Fruit fly (Drosophila melanogaster) whole organism, prepupa: ENCODE measurements around the gene Hs6st.

Source experiments
- Blimp-1 ChIP-seq: fragments of 200-800 bp; sonication (Bioruptor generic); optimal IDR thresholded peaks from 3 replicates; lab custom pipeline; 2017; ENCODE audit warnings: missing biosample characterization, missing genetic modification characterization, mild to moderate bottlenecking, moderate library complexity, missing genetic modification reagents
- CG10669 ChIP-seq: fragments of 200-800 bp; sonication (Bioruptor generic); optimal IDR thresholded peaks from 3 replicates; lab custom pipeline; 2018; ENCODE audit warnings: missing biosample characterization, mild to moderate bottlenecking, missing genetic modification characterization, moderate library complexity
- CG11294 ChIP-seq: fragments of 200-800 bp; sonication (Bioruptor generic); IDR thresholded peaks from 2 replicates; pipeline ENCODE4 v1.3.6; 2022; ENCODE audit warnings: missing biosample characterization, missing genetic modification characterization
- CG11762 ChIP-seq: fragments of 200-800 bp; sonication (Bioruptor generic); optimal IDR thresholded peaks from 3 replicates; lab custom pipeline; 2016; ENCODE audit warnings: missing biosample characterization, missing genetic modification characterization; ENCODE audit not compliant: insufficient read depth
- CG11902 ChIP-seq: fragments of 200-800 bp; sonication (Bioruptor generic); optimal IDR thresholded peaks from 3 replicates; lab custom pipeline; 2016; ENCODE audit warnings: missing biosample characterization, missing genetic modification characterization
- CG15336 ChIP-seq: fragments of 200-800 bp; sonication (Bioruptor generic); IDR thresholded peaks from 2 replicates; pipeline ENCODE4 v1.3.6; 2022; ENCODE audit warnings: missing biosample characterization, missing genetic modification characterization
- CG1621 ChIP-seq: fragments of 200-800 bp; sonication (Bioruptor generic); optimal IDR thresholded peaks from 3 replicates; lab custom pipeline; 2018; ENCODE audit warnings: missing biosample characterization, mild to moderate bottlenecking, missing genetic modification characterization
- CG16779 ChIP-seq: fragments of 200-800 bp; sonication (Bioruptor generic); optimal IDR thresholded peaks from 3 replicates; lab custom pipeline; 2017; ENCODE audit warnings: missing biosample characterization, mild to moderate bottlenecking, missing genetic modification characterization
- CG31627 ChIP-seq: fragments of 200-800 bp; sonication (Bioruptor generic); optimal IDR thresholded peaks from 3 replicates; lab custom pipeline; 2016; ENCODE audit warnings: missing biosample characterization, missing genetic modification characterization
- CG34406 ChIP-seq: fragments of 200-800 bp; sonication (Bioruptor generic); optimal IDR thresholded peaks from 3 replicates; lab custom pipeline; 2016; ENCODE audit warnings: missing biosample characterization, missing genetic modification characterization
- CG3919 ChIP-seq: fragments of 200-800 bp; sonication (Bioruptor generic); optimal IDR thresholded peaks from 3 replicates; lab custom pipeline; 2016; ENCODE audit warnings: missing biosample characterization, missing genetic modification characterization
- CG4318 ChIP-seq: fragments of 200-800 bp; sonication (Bioruptor generic); optimal IDR thresholded peaks from 3 replicates; lab custom pipeline; 2017; ENCODE audit warnings: missing biosample characterization, mild to moderate bottlenecking, missing genetic modification characterization
- CG6163 ChIP-seq: fragments of 200-800 bp; sonication (Bioruptor generic); IDR thresholded peaks from 3 replicates; pipeline ENCODE4 v1.3.6; 2022; ENCODE audit warnings: missing biosample characterization, missing genetic modification characterization
- CG6276 ChIP-seq: fragments of 200-800 bp; sonication (Bioruptor generic); optimal IDR thresholded peaks from 2 replicates; lab custom pipeline; 2017; ENCODE audit warnings: missing biosample characterization, mild to moderate bottlenecking, missing genetic modification characterization
- CG6792 ChIP-seq: fragments of 200-800 bp; sonication (Bioruptor generic); optimal IDR thresholded peaks from 3 replicates; lab custom pipeline; 2016; ENCODE audit warnings: missing biosample characterization, missing genetic modification characterization
- CG6808 ChIP-seq: fragments of 200-800 bp; sonication (Bioruptor generic); optimal IDR thresholded peaks from 3 replicates; lab custom pipeline; 2017; ENCODE audit warnings: missing biosample characterization, missing genetic modification characterization, mild to moderate bottlenecking, moderate library complexity, missing genetic modification reagents
- CG6854 ChIP-seq: fragments of 200-800 bp; sonication (Bioruptor generic); optimal IDR thresholded peaks from 2 replicates; lab custom pipeline; 2017; ENCODE audit warnings: missing biosample characterization, mild to moderate bottlenecking, missing genetic modification characterization
- CG7368 ChIP-seq: fragments of 200-800 bp; sonication (Bioruptor generic); optimal IDR thresholded peaks from 3 replicates; lab custom pipeline; 2016; ENCODE audit warnings: missing biosample characterization, missing genetic modification characterization
- CG8119 ChIP-seq: fragments of 200-800 bp; sonication (Bioruptor generic); IDR thresholded peaks from 3 replicates; pipeline ENCODE4 v1.3.6; 2022; ENCODE audit warnings: missing biosample characterization, missing genetic modification characterization
- CG8319 ChIP-seq: fragments of 200-800 bp; sonication (Bioruptor generic); optimal IDR thresholded peaks from 3 replicates; lab custom pipeline; 2016; ENCODE audit warnings: missing biosample characterization, missing genetic modification characterization
- CG8632 ChIP-seq: fragments of 200-800 bp; sonication (Bioruptor generic); optimal IDR thresholded peaks from 3 replicates; lab custom pipeline; 2016; ENCODE audit warnings: missing biosample characterization, missing genetic modification characterization
- CG9139 ChIP-seq: fragments of 200-800 bp; sonication (Bioruptor generic); optimal IDR thresholded peaks from 3 replicates; lab custom pipeline; 2017; ENCODE audit warnings: missing biosample characterization, mild to moderate bottlenecking, missing genetic modification characterization
- Eip78C ChIP-seq: fragments of 200-800 bp; sonication (Bioruptor generic); peaks from one replicate; lab custom pipeline; 2016; ENCODE audit warnings: missing biosample characterization, missing genetic modification characterization
- Eip93F ChIP-seq: fragments of 200-800 bp; sonication (Bioruptor generic); optimal IDR thresholded peaks from 2 replicates; lab custom pipeline; 2016; ENCODE audit warnings: missing biosample characterization, mild to moderate bottlenecking, missing genetic modification characterization
- Ets21C ChIP-seq: fragments of 200-800 bp; sonication (Bioruptor generic); optimal IDR thresholded peaks from 3 replicates; lab custom pipeline; 2016; ENCODE audit warnings: missing biosample characterization, missing genetic modification characterization
- Hr38 ChIP-seq: sonication (Bioruptor generic); optimal IDR thresholded peaks from 2 replicates; lab custom pipeline; 2016; ENCODE audit warnings: missing biosample characterization, missing genetic modification characterization
- Hr4 ChIP-seq: fragments of 200-800 bp; sonication (Bioruptor generic); optimal IDR thresholded peaks from 3 replicates; lab custom pipeline; 2016; ENCODE audit warnings: missing biosample characterization, missing genetic modification characterization
- Lpt ChIP-seq: fragments of 200-800 bp; sonication (Bioruptor generic); optimal IDR thresholded peaks from 3 replicates; lab custom pipeline; 2016; ENCODE audit warnings: missing biosample characterization, missing genetic modification characterization
- Met ChIP-seq: fragments of 200-800 bp; sonication (Bioruptor generic); optimal IDR thresholded peaks from 3 replicates; lab custom pipeline; 2016; ENCODE audit warnings: missing biosample characterization, missing genetic modification characterization
- OdsH ChIP-seq: fragments of 200-800 bp; sonication (Bioruptor generic); optimal IDR thresholded peaks from 3 replicates; lab custom pipeline; 2016; ENCODE audit warnings: missing biosample characterization, missing genetic modification characterization
- Smox ChIP-seq: fragments of 200-800 bp; sonication (Bioruptor generic); optimal IDR thresholded peaks from 3 replicates; lab custom pipeline; 2016; ENCODE audit warnings: missing biosample characterization, missing genetic modification characterization
- Sox102F ChIP-seq: fragments of 200-800 bp; sonication (Bioruptor generic); optimal IDR thresholded peaks from 2 replicates; lab custom pipeline; 2016; ENCODE audit warnings: missing biosample characterization, mild to moderate bottlenecking, missing genetic modification characterization
- Sox14 ChIP-seq: fragments of 200-800 bp; sonication (Bioruptor generic); optimal IDR thresholded peaks from 3 replicates; lab custom pipeline; 2016; ENCODE audit warnings: missing biosample characterization, missing genetic modification characterization
- Sox15 ChIP-seq: fragments of 200-800 bp; sonication (Bioruptor generic); optimal IDR thresholded peaks from 3 replicates; lab custom pipeline; 2016; ENCODE audit warnings: missing biosample characterization, missing genetic modification characterization
- acj6 ChIP-seq: fragments of 200-800 bp; sonication (Bioruptor generic); optimal IDR thresholded peaks from 3 replicates; lab custom pipeline; 2016; ENCODE audit warnings: missing biosample characterization, missing genetic modification characterization
- dac ChIP-seq: fragments of 200-800 bp; sonication (Bioruptor generic); optimal IDR thresholded peaks from 2 replicates; lab custom pipeline; 2017; ENCODE audit warnings: missing biosample characterization, mild to moderate bottlenecking, missing genetic modification characterization
- dsx ChIP-seq: fragments of 200-800 bp; optimal IDR thresholded peaks from 3 replicates; lab custom pipeline; 2019; ENCODE audit warnings: missing biosample characterization, mild to moderate bottlenecking, missing genetic modification characterization, moderate library complexity; ENCODE audit not compliant: poor library complexity, severe bottlenecking
- eg ChIP-seq: fragments of 200-800 bp; sonication (Bioruptor generic); IDR thresholded peaks from 3 replicates; pipeline ENCODE4 v1.3.6; 2022; ENCODE audit warnings: missing biosample characterization, missing genetic modification characterization
- esn ChIP-seq: fragments of 200-800 bp; sonication (Bioruptor generic); optimal IDR thresholded peaks from 2 replicates; lab custom pipeline; 2016; ENCODE audit warnings: missing biosample characterization, mild to moderate bottlenecking, missing genetic modification characterization, moderate library complexity
- fd59A ChIP-seq: fragments of 200-800 bp; sonication (Bioruptor generic); optimal IDR thresholded peaks from 2 replicates; lab custom pipeline; 2017; ENCODE audit warnings: missing biosample characterization, mild to moderate bottlenecking, missing genetic modification characterization, missing genetic modification reagents
- fd85E ChIP-seq: fragments of 200-800 bp; sonication (Bioruptor generic); optimal IDR thresholded peaks from 3 replicates; lab custom pipeline; 2016; ENCODE audit warnings: missing biosample characterization, missing genetic modification characterization
- fkh ChIP-seq: fragments of 200-800 bp; sonication (Bioruptor generic); optimal IDR thresholded peaks from 3 replicates; lab custom pipeline; 2017; ENCODE audit warnings: missing biosample characterization, mild to moderate bottlenecking, missing genetic modification characterization, moderate library complexity
- lz ChIP-seq: fragments of 200-800 bp; sonication (Bioruptor generic); optimal IDR thresholded peaks from 3 replicates; lab custom pipeline; 2016; ENCODE audit warnings: missing biosample characterization, missing genetic modification characterization
- net ChIP-seq: fragments of 200-800 bp; sonication (Bioruptor generic); optimal IDR thresholded peaks from 3 replicates; lab custom pipeline; 2016; ENCODE audit warnings: missing biosample characterization, missing genetic modification characterization
- pdm3 ChIP-seq: fragments of 200-800 bp; sonication (Bioruptor generic); optimal IDR thresholded peaks from 3 replicates; lab custom pipeline; 2016; ENCODE audit warnings: missing biosample characterization, missing genetic modification characterization
- salr ChIP-seq, 2 experiments: fragments of 200-800 bp; sonication (Bioruptor generic); optimal IDR thresholded peaks; 3 replicates each; lab custom pipeline; 2016 to 2018; ENCODE audit warnings: missing biosample characterization in 2 of 2, missing genetic modification characterization in 2 of 2, mild to moderate bottlenecking in 1 of 2
- spab ChIP-seq: fragments of 200-800 bp; sonication (Bioruptor generic); optimal IDR thresholded peaks from 2 replicates; lab custom pipeline; 2017; ENCODE audit warnings: missing biosample characterization, mild to moderate bottlenecking, missing genetic modification characterization, missing genetic modification reagents
- topi ChIP-seq: fragments of 200-800 bp; sonication (Bioruptor generic); optimal IDR thresholded peaks from 3 replicates; lab custom pipeline; 2016; ENCODE audit warnings: missing biosample characterization, missing genetic modification characterization
- vri ChIP-seq: fragments of 200-800 bp; sonication (Bioruptor generic); optimal IDR thresholded peaks from 3 replicates; lab custom pipeline; 2016; ENCODE audit warnings: missing biosample characterization, mild to moderate bottlenecking, missing genetic modification characterization

Hs6st gene

dm6 chr3R:19999474-19999873 is 8.8 kb downstream of the Hs6st start (continued):
- TF ChIP-seq OdsH (GFP tag; lab: Kevin White, UChicago) (peak; percentile 85), CG9139 (peak; percentile 52), lz (GFP tag; lab: Kevin White, UChicago) (peak; percentile 62), spab (GFP tag; lab: Kevin White, UChicago) (peak; percentile 64), CG11294 (GFP tag; lab: Robert Waterston, UW) (peak; percentile 58), CG11762 (GFP tag; lab: Kevin White, UChicago) (peak; percentile 71), acj6 (GFP tag; lab: Kevin White, UChicago) (peak; percentile 87), CG6792 (GFP tag; lab: Kevin White, UChicago) (peak; percentile 75), CG7368 (peak; percentile 62), fd59A (GFP tag; lab: Kevin White, UChicago) (peak; percentile 60), Hr38 (GFP tag; lab: Kevin White, UChicago) (no peak), CG10669 (peak; percentile 76), vri (GFP tag; lab: Kevin White, UChicago) (peak; percentile 40)
- TF ChIP-seq, all 60 proteins: peak for 56

- peak; percentile 37 for TF ChIP-seq Sox15
- TF ChIP-seq acj6 (GFP tag; lab: Kevin White, UChicago), result peak; percentile 77
- peak; percentile 76 for TF ChIP-seq OdsH (GFP tag; lab: Kevin White, UChicago)
- peak; percentile 87 for TF ChIP-seq Eip78C (GFP tag; lab: Kevin White, UChicago)
- peak; percentile 19 for TF ChIP-seq CG4318 (GFP tag; lab: Kevin White, UChicago)
- TF ChIP-seq fkh, result no peak
- peak; percentile 46 for TF ChIP-seq CG11294 (GFP tag; lab: Robert Waterston, UW)
- TF ChIP-seq CG8632 (GFP tag; lab: Kevin White, UChicago), result peak; percentile 57
- peak; percentile 85 for TF ChIP-seq CG6163 (GFP tag; lab: Robert Waterston, UW)
- TF ChIP-seq CG8119 (GFP tag; lab: Robert Waterston, UW), result peak; percentile 76
- peak; percentile 48 for TF ChIP-seq Sox102F (GFP tag; lab: Kevin White, UChicago)
- TF ChIP-seq CG7368, result peak; percentile 51
- peak; percentile 72 for TF ChIP-seq Hr4 (GFP tag; lab: Kevin White, UChicago)
- TF ChIP-seq eg, result peak; percentile 77
- TF ChIP-seq fd85E (GFP tag; lab: Kevin White, UChicago), result no peak
- peak; percentile 54 for TF ChIP-seq CG6276 (GFP tag; lab: Kevin White, UChicago)
- TF ChIP-seq Eip93F (GFP tag; lab: Kevin White, UChicago), result no peak
- peak; percentile 60 for TF ChIP-seq CG6808 (GFP tag; lab: Kevin White, UChicago)
- peak; percentile 57 for TF ChIP-seq CG1621
- peak; percentile 48 for TF ChIP-seq dsx (GFP tag; lab: Kevin White, UChicago)
- TF ChIP-seq topi (GFP tag; lab: Kevin White, UChicago), result peak; percentile 57
- peak; percentile 66 for TF ChIP-seq net
- TF ChIP-seq spab (GFP tag; lab: Kevin White, UChicago), result peak; percentile 34
- no peak for TF ChIP-seq CG6854 (GFP tag; lab: Kevin White, UChicago)
- peak; percentile 80 for TF ChIP-seq Sox14 (GFP tag; lab: Kevin White, UChicago)
- TF ChIP-seq Ets21C (GFP tag; lab: Kevin White, UChicago), result peak; percentile 40
- TF ChIP-seq Lpt (GFP tag; lab: Kevin White, UChicago), result peak; percentile 76
- peak; percentile 37 for TF ChIP-seq CG9139
- peak; percentile 70 for TF ChIP-seq Met
- TF ChIP-seq dac (GFP tag; lab: Kevin White, UChicago), result peak; percentile 33
- peak; percentile 20 for TF ChIP-seq CG16779 (tag; lab: Kevin White, UChicago)
- peak; percentile 82 for TF ChIP-seq CG3919 (GFP tag; lab: Kevin White, UChicago)
- TF ChIP-seq pdm3 (GFP tag; lab: Kevin White, UChicago), result peak; percentile 78
- TF ChIP-seq CG15336 (GFP tag; lab: Robert Waterston, UW), result peak; percentile 75
- peak; percentile 55 for TF ChIP-seq CG34406 (GFP tag; lab: Kevin White, UChicago)
- TF ChIP-seq CG31627 (GFP tag; lab: Kevin White, UChicago), result peak; percentile 69
- peak; percentile 66 for TF ChIP-seq CG10669
- TF ChIP-seq CG11902 (GFP tag; lab: Kevin White, UChicago), result peak; percentile 62
- TF ChIP-seq CG8319 (GFP tag; lab: Kevin White, UChicago), result peak; percentile 20
- peak; percentile 43 to 48 for TF ChIP-seq salr (GFP tag; optimal IDR thresholded peaks at IDR 0.05; lab: Kevin White, UChicago)
- TF ChIP-seq Smox (GFP tag; lab: Kevin White, UChicago), result peak; percentile 55
- no peak for TF ChIP-seq Blimp-1 (GFP tag; lab: Kevin White, UChicago)
- peak; percentile 68 for TF ChIP-seq esn (GFP tag; lab: Kevin White, UChicago)
- peak; percentile 40 for TF ChIP-seq vri (GFP tag; lab: Kevin White, UChicago)
Measured at dm6 chr3R:19998418-19998817, 9.9 kb downstream of the Hs6st start.
